Fruit fly (Drosophila melanogaster) whole organism, embryonic: ENCODE results near the gene Hayan.

Source experiments
- Atf6 ChIP-seq: fragments of 200-800 bp; sonication (Bioruptor generic); IDR thresholded peaks from 2 replicates; pipeline ENCODE4 v1.3.6; 2022; ENCODE audit warnings: missing biosample characterization, missing genetic modification characterization
- Bgb ChIP-seq: fragments of 200-800 bp; sonication (Bioruptor generic); IDR thresholded peaks from 2 replicates; pipeline ENCODE4 v1.3.6; 2022; ENCODE audit warnings: missing biosample characterization, missing genetic modification characterization; ENCODE audit not compliant: partially characterized antibody
- CG12071 ChIP-seq: fragments of 200-800 bp; sonication (Bioruptor generic); optimal IDR thresholded peaks from 3 replicates; lab custom pipeline; 2018; ENCODE audit warnings: missing biosample characterization, mild to moderate bottlenecking, missing genetic modification characterization
- CG12769 ChIP-seq: fragments of 200-800 bp; sonication (Bioruptor generic); optimal IDR thresholded peaks from 2 replicates; lab custom pipeline; 2019; ENCODE audit warnings: missing biosample characterization, mild to moderate bottlenecking, missing genetic modification characterization, moderate library complexity
- CG13287 ChIP-seq: fragments of 200-800 bp; sonication (Bioruptor generic); IDR thresholded peaks from 2 replicates; pipeline ENCODE4 v1.3.6; 2022; ENCODE audit warnings: missing biosample characterization, missing genetic modification characterization; ENCODE audit not compliant: partially characterized antibody
- CG13894 ChIP-seq: fragments of 200-800 bp; sonication (Bioruptor generic); optimal IDR thresholded peaks from 3 replicates; lab custom pipeline; 2018; ENCODE audit warnings: missing biosample characterization, mild to moderate bottlenecking, missing genetic modification characterization, moderate library complexity
- CG14441 ChIP-seq: fragments of 200-800 bp; sonication (Bioruptor generic); IDR thresholded peaks from 2 replicates; pipeline ENCODE4 v1.3.6; 2022; ENCODE audit warnings: missing biosample characterization, missing genetic modification characterization
- CG2116 ChIP-seq: fragments of 200-800 bp; sonication (Bioruptor generic); optimal IDR thresholded peaks from 3 replicates; lab custom pipeline; 2018; ENCODE audit warnings: missing biosample characterization, mild to moderate bottlenecking, missing genetic modification characterization
- CG2120 ChIP-seq: fragments of 200-800 bp; sonication (Bioruptor generic); optimal IDR thresholded peaks from 3 replicates; lab custom pipeline; 2016; ENCODE audit warnings: missing biosample characterization, missing genetic modification characterization
- CG30403 ChIP-seq: fragments of 200-800 bp; sonication (Bioruptor generic); optimal IDR thresholded peaks from 3 replicates; lab custom pipeline; 2016; ENCODE audit warnings: missing biosample characterization, missing genetic modification characterization
- CG3065 ChIP-seq: fragments of 200-800 bp; sonication (Bioruptor generic); optimal IDR thresholded peaks from 2 replicates; lab custom pipeline; 2016; ENCODE audit warnings: missing biosample characterization, missing genetic modification characterization
- CG31224 ChIP-seq: fragments of 200-800 bp; sonication (Bioruptor generic); IDR thresholded peaks from 2 replicates; pipeline ENCODE4 v1.3.6; 2022; ENCODE audit warnings: missing biosample characterization, missing genetic modification characterization
- CG3281 ChIP-seq: fragments of 200-800 bp; sonication (Bioruptor generic); optimal IDR thresholded peaks from 3 replicates; lab custom pipeline; 2017; ENCODE audit warnings: missing biosample characterization, mild to moderate bottlenecking, missing genetic modification characterization
- CG33213 ChIP-seq: fragments of 200-800 bp; sonication (Bioruptor generic); optimal IDR thresholded peaks from 3 replicates; lab custom pipeline; 2016; ENCODE audit warnings: missing biosample characterization, missing genetic modification characterization
- CG3847 ChIP-seq: fragments of 200-800 bp; sonication (Bioruptor generic); IDR thresholded peaks from 2 replicates; pipeline ENCODE4 v1.3.6; 2022; ENCODE audit warnings: missing biosample characterization, missing genetic modification characterization
- CG4328 ChIP-seq: fragments of 200-800 bp; sonication (Bioruptor generic); optimal IDR thresholded peaks from 3 replicates; lab custom pipeline; 2017; ENCODE audit warnings: missing biosample characterization, missing genetic modification reagents, missing genetic modification characterization
- CG5953 ChIP-seq: fragments of 200-800 bp; sonication (Bioruptor generic); IDR thresholded peaks from 2 replicates; pipeline ENCODE4 v1.3.6; 2022; ENCODE audit warnings: missing biosample characterization, missing genetic modification characterization
- CG7928 ChIP-seq: fragments of 200-800 bp; sonication (Bioruptor generic); optimal IDR thresholded peaks from 2 replicates; lab custom pipeline; 2017; ENCODE audit warnings: missing biosample characterization, mild to moderate bottlenecking, missing genetic modification characterization
- CG8765 ChIP-seq: fragments of 200-800 bp; sonication (Bioruptor generic); IDR thresholded peaks from 2 replicates; pipeline ENCODE4 v1.3.6; 2022; ENCODE audit warnings: missing biosample characterization, missing genetic modification characterization
- CG9215 ChIP-seq: fragments of 200-800 bp; sonication (Bioruptor generic); IDR thresholded peaks from 2 replicates; pipeline ENCODE4 v1.3.6; 2022; ENCODE audit warnings: missing biosample characterization, missing genetic modification characterization
- Chrac-16 ChIP-seq: fragments of 200-800 bp; sonication (Bioruptor generic); optimal IDR thresholded peaks from 3 replicates; lab custom pipeline; 2016; ENCODE audit warnings: missing biosample characterization, missing genetic modification characterization
- CrebB ChIP-seq: fragments of 200-800 bp; sonication (Bioruptor generic); optimal IDR thresholded peaks from 3 replicates; lab custom pipeline; 2018; ENCODE audit warnings: missing biosample characterization, mild to moderate bottlenecking, missing genetic modification characterization
- D19B ChIP-seq: fragments of 200-800 bp; sonication (Bioruptor generic); optimal IDR thresholded peaks from 2 replicates; lab custom pipeline; 2017; ENCODE audit warnings: missing biosample characterization, mild to moderate bottlenecking, missing genetic modification characterization
- Dbx ChIP-seq: fragments of 200-800 bp; sonication (Bioruptor generic); IDR thresholded peaks from 3 replicates; pipeline ENCODE4 v1.3.6; 2022; ENCODE audit warnings: missing biosample characterization, missing genetic modification characterization
- Deaf1 ChIP-seq: fragments of 200-800 bp; optimal IDR thresholded peaks from 3 replicates; lab custom pipeline; 2019; ENCODE audit warnings: missing biosample characterization, mild to moderate bottlenecking, missing genetic modification characterization, moderate library complexity
- Dip3 ChIP-seq: fragments of 200-800 bp; sonication (Bioruptor generic); optimal IDR thresholded peaks from 3 replicates; lab custom pipeline; 2016; ENCODE audit warnings: missing biosample characterization, missing genetic modification characterization
- Dref ChIP-seq: fragments of 200-800 bp; sonication (Bioruptor generic); IDR thresholded peaks from 2 replicates; pipeline ENCODE4 v1.3.6; 2022; ENCODE audit warnings: missing biosample characterization, missing genetic modification characterization
- Gug ChIP-seq: fragments of 200-800 bp; sonication (Bioruptor generic); IDR thresholded peaks from 4 replicates; pipeline ENCODE4 v1.3.6; 2022; ENCODE audit warnings: missing biosample characterization, missing genetic modification characterization
- Hr78 ChIP-seq, 2 experiments: fragments of 200-800 bp in 1 of 2; fragments of >200 bp in 1 of 2; sonication (Bioruptor generic) in 1 of 2; optimal IDR thresholded peaks; 2 replicates each; lab custom pipeline; 2017 to 2019; ENCODE audit warnings: missing biosample characterization in 2 of 2, missing genetic modification characterization in 2 of 2, mild to moderate bottlenecking in 1 of 2, moderate library complexity in 1 of 2
- Meics ChIP-seq: fragments of 200-800 bp; sonication (Bioruptor generic); optimal IDR thresholded peaks from 2 replicates; lab custom pipeline; 2017; ENCODE audit warnings: missing biosample characterization, mild to moderate bottlenecking, missing genetic modification characterization
- NC2α ChIP-seq: fragments of 200-800 bp; sonication (Bioruptor generic); optimal IDR thresholded peaks from 2 replicates; lab custom pipeline; 2016; ENCODE audit warnings: missing biosample characterization, missing genetic modification characterization
- Sox102F ChIP-seq: fragments of 200-800 bp; sonication (Bioruptor generic); optimal IDR thresholded peaks from 2 replicates; lab custom pipeline; 2018; ENCODE audit warnings: missing biosample characterization, mild to moderate bottlenecking, missing genetic modification characterization, moderate library complexity
- chinmo ChIP-seq: fragments of 200-800 bp; sonication (Bioruptor generic); IDR thresholded peaks from 4 replicates; pipeline ENCODE4 v1.3.6; 2022; ENCODE audit warnings: missing biosample characterization, missing genetic modification characterization; ENCODE audit not compliant: partially characterized antibody
- crol ChIP-seq: fragments of 200-800 bp; sonication (Bioruptor generic); IDR thresholded peaks from 2 replicates; pipeline ENCODE4 v1.3.6; 2022; ENCODE audit warnings: missing biosample characterization, missing genetic modification characterization
- crp ChIP-seq, 2 experiments: fragments of 200-800 bp; sonication (Bioruptor generic); optimal IDR thresholded peaks; 2 replicates in 1 of 2; 3 replicates in 1 of 2; lab custom pipeline; 2017; ENCODE audit warnings: missing biosample characterization in 2 of 2, missing genetic modification characterization in 2 of 2, mild to moderate bottlenecking in 1 of 2, moderate library complexity in 1 of 2
- dpn ChIP-seq, 2 experiments: fragments of 200-800 bp; sonication (Bioruptor generic); optimal IDR thresholded peaks; 3 replicates each; lab custom pipeline; 2016; ENCODE audit warnings: missing biosample characterization in 2 of 2, missing genetic modification characterization in 2 of 2
- eve ChIP-seq, 2 experiments: fragments of >200 bp; optimal IDR thresholded peaks; 2 replicates each; lab custom pipeline; 2017; ENCODE audit warnings: missing biosample characterization in 2 of 2, missing genetic modification characterization in 2 of 2
- gem ChIP-seq: fragments of 200-800 bp; sonication (Bioruptor generic); optimal IDR thresholded peaks from 2 replicates; lab custom pipeline; 2019; ENCODE audit warnings: missing biosample characterization, mild to moderate bottlenecking, missing genetic modification characterization, moderate library complexity
- gt ChIP-seq: fragments of 200-800 bp; sonication (Bioruptor generic); IDR thresholded peaks from 2 replicates; pipeline ENCODE4 v1.3.6; 2022; ENCODE audit warnings: missing biosample characterization, missing genetic modification characterization
- ind ChIP-seq: fragments of 200-800 bp; sonication (Bioruptor generic); optimal IDR thresholded peaks from 3 replicates; lab custom pipeline; 2016; ENCODE audit warnings: missing biosample characterization, missing genetic modification characterization
- lbe ChIP-seq: fragments of 200-800 bp; sonication (Bioruptor generic); optimal IDR thresholded peaks from 2 replicates; lab custom pipeline; 2016; ENCODE audit warnings: missing biosample characterization, mild to moderate bottlenecking, missing genetic modification characterization
- lmd ChIP-seq: fragments of 200-800 bp; sonication (Bioruptor generic); IDR thresholded peaks from 2 replicates; pipeline ENCODE4 v1.3.6; 2022; ENCODE audit warnings: missing biosample characterization, missing genetic modification characterization
- prd ChIP-seq, 3 experiments: fragments of >200 bp in 2 of 3; fragments of 200-800 bp in 1 of 3; sonication (Bioruptor generic) in 1 of 3; optimal IDR thresholded peaks in 2 of 3; IDR thresholded peaks in 1 of 3; 2 replicates in 2 of 3; 3 replicates in 1 of 3; pipeline versions ENCODE4 v1.3.6 to Lab custom; 2017 to 2022; ENCODE audit warnings: missing biosample characterization in 1 of 3, missing genetic modification characterization in 1 of 3
- row ChIP-seq: fragments of 200-800 bp; sonication (Bioruptor generic); IDR thresholded peaks from 3 replicates; pipeline ENCODE4 v1.3.6; 2022; ENCODE audit warnings: missing biosample characterization, missing genetic modification characterization
- scrt ChIP-seq: fragments of 200-800 bp; sonication (Bioruptor generic); optimal IDR thresholded peaks from 2 replicates; lab custom pipeline; 2018; ENCODE audit warnings: missing biosample characterization, mild to moderate bottlenecking, missing genetic modification characterization, moderate library complexity
- sens ChIP-seq: fragments of 200-800 bp; sonication (Bioruptor generic); peaks from one replicate; lab custom pipeline; 2016; ENCODE audit warnings: missing biosample characterization, missing genetic modification characterization
- unpg ChIP-seq: fragments of 200-800 bp; sonication (Bioruptor generic); optimal IDR thresholded peaks from 3 replicates; lab custom pipeline; 2018; ENCODE audit warnings: missing biosample characterization, mild to moderate bottlenecking, missing genetic modification characterization, moderate library complexity

The Hayan gene

dm6 chrX:18482537-18482936 is 1.0 kb downstream of the Hayan start:
- TF ChIP-seq D19B (no peak), CG13894 (tag; lab: Kevin White, UChicago) (no peak), lmd (GFP tag; lab: Robert Waterston, UW) (no peak), CG2116 (no peak), Dbx (GFP tag; lab: Robert Waterston, UW) (no peak), chinmo (GFP tag; lab: Robert Waterston, UW) (no peak), CG4328 (no peak), CG3281 (GFP tag; lab: Kevin White, UChicago) (no peak), CG5953 (GFP tag; lab: Robert Waterston, UW) (no peak), Chrac-16 (no peak), CG33213 (GFP tag; lab: Kevin White, UChicago) (no peak), Deaf1 (tag; lab: Kevin White, UChicago) (no peak), Gug (GFP tag; lab: Robert Waterston, UW) (no peak)

dm6 chrX:18479307-18480134 is 4.1 kb downstream of the Hayan start, which contains the start of gene CG32547:
CG32547 (minus strand) TSS chrX:18479487.
- TF ChIP-seq sens (GFP tag; lab: Kevin White, UChicago) (peak; percentile 73), unpg (peak; percentile 1), crol (GFP tag; lab: Robert Waterston, UW) (peak; percentile 67), Hr78 (GFP tag; optimal IDR thresholded peaks at IDR 0.05; lab: Kevin White, UChicago) (peak in 1 of 2 experiments; percentile 14), Dip3 (GFP tag; lab: Kevin White, UChicago) (no peak), Sox102F (peak; percentile 7), lbe (GFP tag; lab: Kevin White, UChicago) (peak; percentile 4), NC2α (GFP tag; lab: Kevin White, UChicago) (no peak), CrebB (tag; lab: Kevin White, UChicago) (no peak), CG8765 (GFP tag; lab: Robert Waterston, UW) (no peak), gem (tag; lab: Kevin White, UChicago) (peak; percentile 34), gt (GFP tag; lab: Robert Waterston, UW) (no peak), CG12769 (tag; lab: Kevin White, UChicago) (peak; percentile 29), Meics (peak; percentile 13), CG30403 (GFP tag; lab: Kevin White, UChicago) (no peak), CG31224 (no peak), row (GFP tag; lab: Robert Waterston, UW) (peak; percentile 77), scrt (GFP tag; lab: Kevin White, UChicago) (peak; percentile 36), ind (peak; percentile 16), CG7928 (GFP tag; lab: Kevin White, UChicago) (peak; percentile 90), prd (optimal IDR thresholded peaks at IDR 0.05; lab: Kevin White, UChicago) (no peak), prd (GFP tag; IDR thresholded peaks at IDR 0.05; lab: Robert Waterston, UW) (peak; percentile 17; the same call in 1 of the 3 replicates), Dbx (GFP tag; lab: Robert Waterston, UW) (0 out of 3 replicates have a peak, but pooled peaks have one; percentile 7), CG3847 (GFP tag; lab: Robert Waterston, UW) (peak; percentile 25; the same call in 1 of the 2 replicates), CG14441 (GFP tag; lab: Robert Waterston, UW) (0 out of 2 replicates have a peak, but pooled peaks have one; percentile 26), Dref (GFP tag; lab: Robert Waterston, UW) (peak; percentile 17; the same call in 1 of the 2 replicates), eve (GFP tag; optimal IDR thresholded peaks at IDR 0.05; lab: Kevin White, UChicago) (no peak), Deaf1 (tag; lab: Kevin White, UChicago) (peak; percentile 66), CG13287 (GFP tag; lab: Robert Waterston, UW) (peak; percentile 45; the same call in 1 of the 2 replicates), dpn (GFP tag; optimal IDR thresholded peaks at IDR 0.05; lab: Kevin White, UChicago) (peak in 1 of 2 experiments; percentile 10), CG12071 (GFP tag; lab: Kevin White, UChicago) (peak; percentile 19), crp (GFP tag; optimal IDR thresholded peaks at IDR 0.05; lab: Kevin White, UChicago) (peak in 1 of 2 experiments; percentile 78), Atf6 (GFP tag; lab: Robert Waterston, UW) (no peak), CG9215 (GFP tag; lab: Robert Waterston, UW) (peak; percentile 92), CG3065 (GFP tag; lab: Kevin White, UChicago) (no peak), CG2120 (peak; percentile 5), Bgb (GFP tag; lab: Robert Waterston, UW) (0 out of 2 replicates have a peak, but pooled peaks have one; percentile 17)
